Worm (Caenorhabditis elegans): ENCODE data around the gene T12G3.11.

DNA sequence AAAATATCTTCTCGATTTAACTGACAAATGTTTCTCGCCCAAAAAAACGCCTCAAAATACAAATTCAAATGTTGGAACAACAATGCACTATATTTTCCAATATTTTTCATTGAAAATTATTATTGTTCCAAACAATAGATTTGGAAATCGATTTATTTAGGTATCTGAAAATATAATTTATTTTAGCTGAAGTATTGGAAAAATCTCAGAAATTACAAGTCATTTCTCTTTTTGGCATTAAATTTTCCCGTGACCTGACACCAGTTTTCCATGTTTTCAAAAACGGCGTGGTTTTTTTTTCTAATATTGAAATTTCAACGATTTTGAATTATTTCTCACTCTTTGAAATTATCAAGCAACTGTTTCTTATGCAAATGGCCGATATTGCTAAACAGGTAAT is 16.5 kb downstream of the T12G3.11 start, which contains the start of gene spe-17:
- TF ChIP-seq flt-1 (GFP tag; IDR thresholded peaks at IDR 0.05), result no peak
- no peak for TF ChIP-seq ref-1 (GFP tag; conservative IDR thresholded peaks at IDR 0.05)
- no peak for TF ChIP-seq cog-1 (tag; optimal IDR thresholded peaks at IDR 0.05)
- no peak for TF ChIP-seq ztf-23 (GFP tag; IDR thresholded peaks at IDR 0.05)
- TF ChIP-seq tab-1 (GFP tag; IDR thresholded peaks at IDR 0.05), result no peak
- TF ChIP-seq med-1 (GFP tag; optimal IDR thresholded peaks at IDR 0.05; ENCODE audit: insufficient read depth), result no peak
- TF ChIP-seq ztf-29 (GFP tag; IDR thresholded peaks at IDR 0.05), result no peak
- no peak for TF ChIP-seq T22C8.4 (GFP tag; IDR thresholded peaks at IDR 0.05)

Data from whole organism, midembryonic.